Fruit fly (Drosophila melanogaster) whole organism, pupa: ENCODE results near the gene CG8209.

ENCODE experiments used
- CG10348 ChIP-seq: fragments of 200-800 bp; sonication (Bioruptor generic); IDR thresholded peaks from 2 replicates; pipeline ENCODE4 v1.3.6; 2022; ENCODE audit warnings: missing biosample characterization, missing genetic modification characterization
- CG13204 ChIP-seq: fragments of 200-800 bp; sonication (Bioruptor generic); optimal IDR thresholded peaks from 2 replicates; lab custom pipeline; 2018; ENCODE audit warnings: missing biosample characterization, mild to moderate bottlenecking, missing genetic modification characterization, moderate library complexity
- CG14655 ChIP-seq: fragments of 200-800 bp; sonication (Bioruptor generic); optimal IDR thresholded peaks from 3 replicates; lab custom pipeline; 2017; ENCODE audit warnings: mild to moderate bottlenecking, missing biosample characterization, missing genetic modification reagents, missing genetic modification characterization
- CG17806 ChIP-seq: fragments of 200-800 bp; sonication (Bioruptor generic); optimal IDR thresholded peaks from 2 replicates; lab custom pipeline; 2018; ENCODE audit warnings: missing biosample characterization, mild to moderate bottlenecking, missing genetic modification characterization, moderate library complexity
- CG4496 ChIP-seq: fragments of 200-800 bp; sonication (Bioruptor generic); IDR thresholded peaks from 3 replicates; pipeline ENCODE4 v1.3.6; 2022; ENCODE audit warnings: missing biosample characterization, missing genetic modification characterization
- CG9948 ChIP-seq: fragments of 200-800 bp; sonication (Bioruptor generic); optimal IDR thresholded peaks from 2 replicates; lab custom pipeline; 2018; ENCODE audit warnings: missing biosample characterization, mild to moderate bottlenecking, missing genetic modification characterization, moderate library complexity
- D1 ChIP-seq: fragments of 200-800 bp; sonication (Bioruptor generic); optimal IDR thresholded peaks from 2 replicates; lab custom pipeline; 2018; ENCODE audit warnings: missing biosample characterization, mild to moderate bottlenecking, missing genetic modification characterization, moderate library complexity
- EcR ChIP-seq: fragments of 200-800 bp; sonication (Bioruptor generic); optimal IDR thresholded peaks from 3 replicates; lab custom pipeline; 2019; ENCODE audit warnings: missing biosample characterization, missing genetic modification characterization, mild to moderate bottlenecking, moderate library complexity, missing genetic modification reagents
- Ets98B ChIP-seq: fragments of 200-800 bp; sonication (Bioruptor generic); IDR thresholded peaks from 2 replicates; pipeline ENCODE4 v1.3.6; 2022; ENCODE audit warnings: missing biosample characterization, missing genetic modification characterization
- Pif1A ChIP-seq: fragments of 200-800 bp; sonication (Bioruptor generic); optimal IDR thresholded peaks from 3 replicates; lab custom pipeline; 2016; ENCODE audit warnings: missing biosample characterization, missing genetic modification characterization
- fd96Ca ChIP-seq: fragments of 200-800 bp; sonication (Bioruptor generic); IDR thresholded peaks from 3 replicates; pipeline ENCODE4 v1.3.6; 2022; ENCODE audit warnings: missing biosample characterization, missing genetic modification characterization
- gl ChIP-seq: fragments of 200-800 bp; sonication (Bioruptor generic); optimal IDR thresholded peaks from 2 replicates; lab custom pipeline; 2018; ENCODE audit warnings: missing biosample characterization, mild to moderate bottlenecking, missing genetic modification characterization

- TF ChIP-seq CG14655 (no peak), CG10348 (GFP tag; lab: Robert Waterston, UW) (no peak), CG13204 (no peak), CG17806 (tag; lab: Kevin White, UChicago) (no peak), fd96Ca (no peak), gl (tag; lab: Kevin White, UChicago) (no peak), Pif1A (GFP tag; lab: Kevin White, UChicago) (no peak), Ets98B (GFP tag; lab: Robert Waterston, UW) (no peak), CG9948 (tag; lab: Kevin White, UChicago) (no peak), CG4496 (GFP tag; lab: Robert Waterston, UW) (no peak), D1 (no peak), EcR (peak; percentile 75)
These were observed 8.5 kb downstream of the CG8209 start for dm6 chr3L:7984623-7985237.
